Worm (Caenorhabditis elegans) whole organism, late embryonic: ENCODE measurements around the gene C07G3.15.

Experiments
- K02D7.2 ChIP-seq: sonication (generic microtip); optimal IDR thresholded peaks from 2 replicates; lab custom pipeline; 2017; ENCODE audit warnings: mild to moderate bottlenecking, missing genetic modification characterization, missing compliant biosample characterization
- ceh-9 ChIP-seq: sonication (generic microtip); optimal IDR thresholded peaks from 2 replicates; lab custom pipeline; 2016; ENCODE audit warnings: mild to moderate bottlenecking, missing genetic modification characterization, inconsistent platforms, missing compliant biosample characterization
- elt-4 ChIP-seq: sonication (generic microtip); optimal IDR thresholded peaks from 2 replicates; lab custom pipeline; 2016; ENCODE audit warnings: missing genetic modification characterization, missing compliant biosample characterization
- fkh-10 ChIP-seq: fragments of 150-350 bp; optimal IDR thresholded peaks from 2 replicates; lab custom pipeline; 2014; ENCODE audit warnings: missing biosample characterization, missing genetic modification reagents, missing genetic modification characterization
- lin-11 ChIP-seq: fragments of 200-800 bp; sonication (Bioruptor generic); optimal IDR thresholded peaks from 2 replicates; lab custom pipeline; 2018; ENCODE audit warnings: mild to moderate bottlenecking, missing genetic modification characterization, missing compliant biosample characterization
- nhr-11 ChIP-seq: fragments of 150-350 bp; optimal IDR thresholded peaks from 2 replicates; lab custom pipeline; 2014; ENCODE audit warnings: missing biosample characterization, missing genetic modification characterization
- pat-9 ChIP-seq: fragments of 200-800 bp; sonication (Bioruptor generic); optimal IDR thresholded peaks from 2 replicates; lab custom pipeline; 2018; ENCODE audit warnings: mild to moderate bottlenecking, missing genetic modification characterization, moderate library complexity, missing compliant biosample characterization
- sdc-2 ChIP-seq: sonication (generic microtip); optimal IDR thresholded peaks from 2 replicates; lab custom pipeline; 2016; ENCODE audit warnings: missing genotype, missing genetic modification characterization, missing compliant biosample characterization
- syd-9 ChIP-seq: sonication (generic microtip); optimal IDR thresholded peaks from 2 replicates; lab custom pipeline; 2016; ENCODE audit warnings: mild to moderate bottlenecking, missing genetic modification characterization, moderate library complexity, missing compliant biosample characterization
- unc-42 ChIP-seq: sonication (generic microtip); optimal IDR thresholded peaks from 2 replicates; lab custom pipeline; 2016; ENCODE audit warnings: missing genotype, missing genetic modification characterization, missing compliant biosample characterization
- zip-5 ChIP-seq: sonication (generic microtip); optimal IDR thresholded peaks from 2 replicates; lab custom pipeline; 2016; ENCODE audit warnings: missing genetic modification characterization, missing compliant biosample characterization

ce11 chrV:3476228-3476627 is 20.6 kb downstream of the C07G3.15 start:
- TF ChIP-seq nhr-11 (tag; lab: Kevin White, UChicago) = no peak
- TF ChIP-seq ceh-9 (tag; lab: Kevin White, UChicago) = no peak
- no peak for TF ChIP-seq K02D7.2 (tag; lab: Kevin White, UChicago)
- TF ChIP-seq sdc-2 (tag; lab: Kevin White, UChicago) = no peak
- no peak for TF ChIP-seq syd-9
- no peak for TF ChIP-seq fkh-10 (GFP tag; lab: Kevin White, UChicago)
- TF ChIP-seq pat-9 (tag; lab: Kevin White, UChicago) = no peak
- TF ChIP-seq elt-4 (tag; lab: Kevin White, UChicago) = no peak
- TF ChIP-seq lin-11 (tag; lab: Kevin White, UChicago) = no peak
- TF ChIP-seq zip-5 (tag; lab: Kevin White, UChicago) = no peak
- TF ChIP-seq unc-42 (tag; lab: Kevin White, UChicago) = no peak
